Worm (Caenorhabditis elegans): Measurements from ENCODE around the gene nhr-262.
"Not testable (repeated sequence)": the region's sequence is repeated elsewhere in the genome, so short reads cannot be mapped to it uniquely, and the experiment has no call there.

The nhr-262 gene

ce11 chrV:16919675-16920074, 15.0 kb downstream of the nhr-262 start (continued):
- TF ChIP-seq pha-4 (tag; optimal IDR thresholded peaks at IDR 0.05) = no peak
- TF ChIP-seq athp-1 (tag; optimal IDR thresholded peaks at IDR 0.05) = no peak
- no peak for TF ChIP-seq sptf-2 (GFP tag; optimal IDR thresholded peaks at IDR 0.05)

- TF ChIP-seq sptf-2 (GFP tag; optimal IDR thresholded peaks at IDR 0.05) (no peak), ccch-3 (GFP tag; optimal IDR thresholded peaks at IDR 0.05) (no peak), athp-1 (tag; optimal IDR thresholded peaks at IDR 0.05) (no peak)
These were observed 17.2 kb downstream of the nhr-262 start, which contains the start of gene Y102A5C.4 for ce11 chrV:16921952-16922351. Y102A5C.4 (plus strand) TSS chrV:16922252.

- TF ChIP-seq hmg-20 (GFP tag; IDR thresholded peaks at IDR 0.05) (no peak), B0019.2 (GFP tag; conservative IDR thresholded peaks at IDR 0.05) (no peak), F52B5.7 (tag; optimal IDR thresholded peaks at IDR 0.05) (no peak), B0261.1 (tag; optimal IDR thresholded peaks at IDR 0.05) (no peak), him-1 (tag; optimal IDR thresholded peaks at IDR 0.05) (no peak), B0336.3 (GFP tag; IDR thresholded peaks at IDR 0.05) (no peak), F37B4.10 (GFP tag; IDR thresholded peaks at IDR 0.05) (no peak), aptf-2 (GFP tag; conservative IDR thresholded peaks at IDR 0.05) (no peak), ets-4 (GFP tag; optimal IDR thresholded peaks at IDR 0.05) (no peak), snpc-1.3 (tag; optimal IDR thresholded peaks at IDR 0.05; ENCODE audit: insufficient read depth) (no peak), tbp1 (GFP tag; optimal IDR thresholded peaks at IDR 0.05) (no peak), attf-5 (GFP tag; optimal IDR thresholded peaks at IDR 0.05) (no peak), lsl-1 (GFP tag; optimal IDR thresholded peaks at IDR 0.05) (no peak), rec-8 (tag; optimal IDR thresholded peaks at IDR 0.05) (no peak), ekl-4 (GFP tag; IDR thresholded peaks at IDR 0.05) (no peak), xnd-1 (tag; optimal IDR thresholded peaks at IDR 0.05) (no peak), aptf-3 (GFP tag; IDR thresholded peaks at IDR 0.05) (no peak), attf-6 (GFP tag; IDR thresholded peaks at IDR 0.05) (no peak), die-1 (tag; optimal IDR thresholded peaks at IDR 0.05) (no peak)
These were observed 22.6 kb downstream of the nhr-262 start, which contains the start of gene Y102A5C.36 for ce11 chrV:16927345-16927744. Y102A5C.36 (minus strand) TSS chrV:16927445.

ce11 chrV:16938731-16939130, 34.0 kb downstream of the nhr-262 start, which contains the start of gene fbxa-148:
fbxa-148 (plus strand) TSS chrV:16939031.
- not testable (repeated sequence) for TF ChIP-seq Y95B8A.8 (GFP tag; IDR thresholded peaks at IDR 0.05); pbrm-1 (GFP tag; IDR thresholded peaks at IDR 0.05); lin-40 (tag; optimal IDR thresholded peaks at IDR 0.05)

ce11 chrV:16948011-16948410, 43.3 kb downstream of the nhr-262 start, which contains the start of gene fbxa-112:
fbxa-112 (minus strand) TSS chrV:16948111.
- TF ChIP-seq nhr-80 (tag; optimal IDR thresholded peaks at IDR 0.05); dox-1 (GFP tag; IDR thresholded peaks at IDR 0.05); pha-4 (tag; optimal IDR thresholded peaks at IDR 0.05): not testable (repeated sequence)

ce11 chrV:16949609-16950008, 44.9 kb downstream of the nhr-262 start, which contains the start of gene fbxa-111:
fbxa-111 (minus strand) TSS chrV:16949709.
- not testable (repeated sequence) for TF ChIP-seq F39B2.1, nhr-120, sea-2 (GFP tag; IDR thresholded peaks at IDR 0.05)
